Worm (Caenorhabditis elegans): Measurements from ENCODE around the gene glrx-21.

ce11 chrIII:5334517-5335049 lies 11.3 kb downstream of the glrx-21 start:
- TF ChIP-seq ama-1 (optimal IDR thresholded peaks at IDR 0.05), result no peak
- no peak for TF ChIP-seq scrt-1 (GFP tag; IDR thresholded peaks at IDR 0.05)
- no peak for TF ChIP-seq hmbx-1 (tag; optimal IDR thresholded peaks at IDR 0.05)
- no peak for TF ChIP-seq tbx-11 (GFP tag; IDR thresholded peaks at IDR 0.05)
- TF ChIP-seq tbx-37 (GFP tag; conservative IDR thresholded peaks at IDR 0.05), result no peak
- no peak for TF ChIP-seq hnd-1 (tag; optimal IDR thresholded peaks at IDR 0.05)
- no peak for TF ChIP-seq flt-1 (GFP tag; IDR thresholded peaks at IDR 0.05)
- TF ChIP-seq ceh-36 (tag; optimal IDR thresholded peaks at IDR 0.05), result no peak
- TF ChIP-seq pes-1 (GFP tag; IDR thresholded peaks at IDR 0.05), result no peak
- TF ChIP-seq ceh-13 (GFP tag; optimal IDR thresholded peaks at IDR 0.05), result no peak
- no peak for TF ChIP-seq tra-4 (tag; optimal IDR thresholded peaks at IDR 0.05)
- TF ChIP-seq hmg-4 (GFP tag; optimal IDR thresholded peaks at IDR 0.05), result no peak
- TF ChIP-seq aly-1 (tag; optimal IDR thresholded peaks at IDR 0.05), result no peak
- no peak for TF ChIP-seq ets-7 (tag; optimal IDR thresholded peaks at IDR 0.05)
